Worm (Caenorhabditis elegans): ENCODE data around the gene R12A1.3.

Gene R12A1.3

DNA sequence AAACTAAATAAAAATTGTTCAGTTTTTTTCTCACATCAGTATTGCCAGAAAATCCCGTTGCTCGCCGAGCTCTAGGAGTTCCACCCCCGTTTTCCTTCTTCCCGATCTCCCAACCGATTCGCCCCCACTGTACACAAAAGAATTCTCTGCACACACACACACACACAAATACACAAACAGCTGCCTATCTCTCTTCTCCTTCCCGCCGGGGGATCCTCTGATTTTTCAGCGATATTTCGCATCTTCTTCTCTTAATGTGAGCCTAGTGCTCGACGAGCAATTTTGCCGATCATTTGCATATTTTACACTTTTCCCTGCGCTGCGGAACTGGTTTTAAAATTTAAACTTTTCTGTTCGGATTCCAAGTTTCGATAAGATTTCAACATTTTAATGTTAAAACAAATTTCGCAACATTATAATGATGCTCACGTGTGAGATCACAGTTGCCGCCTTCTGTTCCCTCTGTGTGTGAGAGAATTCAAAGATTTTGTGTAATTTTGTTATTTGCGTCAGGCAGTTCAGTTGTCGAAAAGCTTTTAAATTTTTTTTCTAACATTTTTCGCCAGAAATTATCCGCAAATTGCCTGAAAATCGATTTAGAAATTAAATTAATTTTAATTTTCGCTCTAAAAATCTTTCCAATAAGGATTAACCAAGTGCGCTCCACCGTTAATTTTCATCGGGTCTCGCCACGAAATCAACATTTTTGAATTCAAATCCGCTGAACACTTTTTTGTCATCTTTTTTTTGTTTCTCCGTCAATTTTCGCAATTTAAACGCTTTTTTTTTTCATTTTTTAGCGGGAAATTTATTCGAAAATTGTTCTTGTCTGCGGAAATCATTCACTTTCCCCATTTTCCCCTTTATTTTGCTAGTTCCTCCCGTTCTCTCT lies 45.7 kb upstream of the R12A1.3 start (continued):
- no peak for TF ChIP-seq mxl-3 (GFP tag; optimal IDR thresholded peaks at IDR 0.05)
- peak; percentile 17 for TF ChIP-seq hlh-30 (tag; optimal IDR thresholded peaks at IDR 0.05; ENCODE audit: insufficient read depth)
- no peak for TF ChIP-seq snpc-4 (tag; optimal IDR thresholded peaks at IDR 0.05)
- peak; percentile 75 for TF ChIP-seq mep-1 (tag; optimal IDR thresholded peaks at IDR 0.05)
- TF ChIP-seq lir-3 (tag; optimal IDR thresholded peaks at IDR 0.05), result no peak
- TF ChIP-seq hlh-11 (tag; optimal IDR thresholded peaks at IDR 0.05), result peak; percentile 7
- TF ChIP-seq Y105C5A.15 (GFP tag; IDR thresholded peaks at IDR 0.05), result no peak
- peak; percentile 52; the same call in 1 of the 2 replicates for TF ChIP-seq vab-7 (GFP tag; IDR thresholded peaks at IDR 0.05)
- peak; percentile 47 for TF ChIP-seq unc-130 (GFP tag; optimal IDR thresholded peaks at IDR 0.05)
- no peak for TF ChIP-seq ceh-62 (tag; optimal IDR thresholded peaks at IDR 0.05)
- 0 out of 2 replicates have a peak, but pooled peaks have one; percentile 41 for TF ChIP-seq lim-7 (GFP tag; IDR thresholded peaks at IDR 0.05)
- TF ChIP-seq zip-11 (GFP tag; IDR thresholded peaks at IDR 0.05), result no peak
- TF ChIP-seq zip-2 (tag; optimal IDR thresholded peaks at IDR 0.05), result no peak
- TF ChIP-seq rbr-2 (tag; optimal IDR thresholded peaks at IDR 0.05), result peak; percentile 7
- TF ChIP-seq dmd-8 (GFP tag; IDR thresholded peaks at IDR 0.05), result no peak
- no peak for TF ChIP-seq F44E2.7 (GFP tag; IDR thresholded peaks at IDR 0.05)
- TF ChIP-seq R02D3.7 (tag; optimal IDR thresholded peaks at IDR 0.05), result no peak
- TF ChIP-seq F10B5.3 (tag; optimal IDR thresholded peaks at IDR 0.05), result no peak
- peak; percentile 77 for TF ChIP-seq mes-2 (tag; optimal IDR thresholded peaks at IDR 0.05; ENCODE audit: poor library complexity, severe bottlenecking)
- TF ChIP-seq arid-1 (GFP tag; conservative IDR thresholded peaks at IDR 0.05), result no peak
- TF ChIP-seq nhr-6 (tag; optimal IDR thresholded peaks at IDR 0.05), result peak; percentile 53
- TF ChIP-seq attf-4 (tag; optimal IDR thresholded peaks at IDR 0.05), result no peak
- TF ChIP-seq ztf-7 (tag; optimal IDR thresholded peaks at IDR 0.05), result no peak
- TF ChIP-seq hif-1 (tag; optimal IDR thresholded peaks at IDR 0.05), result no peak
- no peak for TF ChIP-seq spr-3 (GFP tag; optimal IDR thresholded peaks at IDR 0.05)
- peak; percentile 62 for TF ChIP-seq fkh-10 (GFP tag; optimal IDR thresholded peaks at IDR 0.05)
- TF ChIP-seq egl-27 (tag; optimal IDR thresholded peaks at IDR 0.05), result no peak
- TF ChIP-seq mxl-2 (GFP tag; conservative IDR thresholded peaks at IDR 0.05), result no peak
- peak; percentile 57 for TF ChIP-seq lin-13 (GFP tag; optimal IDR thresholded peaks at IDR 0.05)
- no peak for TF ChIP-seq nhr-76 (tag; optimal IDR thresholded peaks at IDR 0.05)
- TF ChIP-seq nhr-28 (tag; optimal IDR thresholded peaks at IDR 0.05), result peak; percentile 51
- no peak for TF ChIP-seq madf-9 (GFP tag; conservative IDR thresholded peaks at IDR 0.05)
- TF ChIP-seq Y75B8A.6 (GFP tag; IDR thresholded peaks at IDR 0.05), result no peak
- peak in 1 of 2 experiments; percentile 84 for TF ChIP-seq lsy-2 (tag; optimal IDR thresholded peaks at IDR 0.05)
- no peak for TF ChIP-seq nhr-111 (GFP tag; optimal IDR thresholded peaks at IDR 0.05)
- TF ChIP-seq jun-1 (tag; optimal IDR thresholded peaks at IDR 0.05), result no peak
- peak in 1 of 2 experiments; percentile 9 for TF ChIP-seq unc-62 (GFP tag; optimal IDR thresholded peaks at IDR 0.05 in 1 of 2)
- no peak for TF ChIP-seq unc-62 (tag; optimal IDR thresholded peaks at IDR 0.05)
- TF ChIP-seq F37D6.2 (tag; optimal IDR thresholded peaks at IDR 0.05), result peak; percentile 18

DNA sequence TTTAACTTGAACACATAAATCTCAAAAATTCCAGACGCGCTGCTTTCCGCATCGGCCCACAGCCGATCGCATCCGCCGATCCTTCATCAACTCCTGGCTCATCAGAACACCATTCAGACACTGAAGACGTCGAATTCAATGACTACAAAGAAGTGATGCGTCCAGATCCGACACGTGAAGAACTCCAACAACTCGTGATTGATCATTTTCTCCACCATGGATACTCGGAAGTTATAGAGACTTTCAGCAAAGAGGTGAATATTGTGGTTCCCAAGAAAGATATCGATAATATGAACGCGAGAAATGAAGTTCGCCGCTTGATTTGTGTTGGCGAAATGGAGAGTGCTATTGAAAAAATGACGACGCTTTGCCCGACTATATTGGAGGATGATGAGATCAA lies 43.3 kb upstream of the R12A1.3 start:
- TF ChIP-seq unc-39 (tag; optimal IDR thresholded peaks at IDR 0.05), result no peak
- peak; percentile 91 for TF ChIP-seq aha-1 (tag)
